Worm (Caenorhabditis elegans) whole organism, L2 larva: ENCODE measurements around the gene clc-18.

Experiments
- F13H6.1 ChIP-seq: sonication (generic microtip); optimal IDR thresholded peaks from 2 replicates; lab custom pipeline; 2016; ENCODE audit warnings: missing genetic modification characterization, missing compliant biosample characterization
- R02D3.7 ChIP-seq: fragments of 150-350 bp; optimal IDR thresholded peaks from 2 replicates; lab custom pipeline; 2014; ENCODE audit warnings: missing biosample characterization, missing genetic modification characterization
- Y55F3AM.14 ChIP-seq: fragments of 200-800 bp; sonication (Bioruptor generic); optimal IDR thresholded peaks from 2 replicates; lab custom pipeline; 2018; ENCODE audit warnings: mild to moderate bottlenecking, missing genetic modification characterization, missing compliant biosample characterization
- blmp-1 ChIP-seq: sonication (generic microtip); optimal IDR thresholded peaks from 2 replicates; lab custom pipeline; 2017; ENCODE audit warnings: missing genetic modification characterization, mild to moderate bottlenecking, missing compliant biosample characterization, antibody characterized with exemption, moderate library complexity; ENCODE audit not compliant: insufficient read depth
- ceh-16 ChIP-seq: fragments of 150-350 bp; optimal IDR thresholded peaks from 2 replicates; lab custom pipeline; 2014; ENCODE audit warnings: missing biosample characterization, missing genetic modification characterization
- ceh-82 ChIP-seq: fragments of 150-350 bp; optimal IDR thresholded peaks from 2 replicates; lab custom pipeline; 2014; ENCODE audit warnings: missing biosample characterization, missing genetic modification characterization
- crh-2 ChIP-seq: sonication (generic microtip); optimal IDR thresholded peaks from 2 replicates; lab custom pipeline; 2017; ENCODE audit warnings: missing biosample characterization, missing genetic modification characterization
- dmd-4 ChIP-seq: sonication (generic microtip); optimal IDR thresholded peaks from 2 replicates; lab custom pipeline; 2017; ENCODE audit warnings: missing biosample characterization, missing genetic modification characterization
- egl-27 ChIP-seq: sonication (generic microtip); optimal IDR thresholded peaks from 3 replicates; lab custom pipeline; 2017; ENCODE audit warnings: missing biosample characterization, missing genetic modification reagents, missing genetic modification characterization
- elt-1 ChIP-seq: fragments of 150-350 bp; optimal IDR thresholded peaks from 2 replicates; lab custom pipeline; 2014; ENCODE audit warnings: missing biosample characterization, missing genetic modification characterization
- gmeb-1 ChIP-seq: fragments of 150-350 bp; optimal IDR thresholded peaks from 2 replicates; lab custom pipeline; 2014; ENCODE audit warnings: missing biosample characterization, missing genetic modification characterization
- lin-11 ChIP-seq: fragments of 150-350 bp; sonication (generic microtip); optimal IDR thresholded peaks from 2 replicates; lab custom pipeline; 2014; ENCODE audit warnings: missing biosample characterization, missing genetic modification characterization, inconsistent platforms, mixed read lengths
- lin-13 ChIP-seq: fragments of 150-350 bp; optimal IDR thresholded peaks from 2 replicates; lab custom pipeline; 2014; ENCODE audit warnings: missing biosample characterization, missing genetic modification reagents, missing genetic modification characterization
- lin-39 ChIP-seq: fragments of 150-350 bp; optimal IDR thresholded peaks from 2 replicates; lab custom pipeline; 2014; ENCODE audit warnings: missing biosample characterization, missing genetic modification reagents, missing genetic modification characterization
- lsy-2 ChIP-seq, 2 experiments: fragments of 150-350 bp in 1 of 2; sonication (generic microtip) in 1 of 2; optimal IDR thresholded peaks; 2 replicates each; lab custom pipeline; 2014 to 2017; ENCODE audit warnings: missing biosample characterization in 2 of 2, missing genetic modification characterization in 2 of 2
- mab-5 ChIP-seq: fragments of 150-350 bp; optimal IDR thresholded peaks from 2 replicates; lab custom pipeline; 2014; ENCODE audit warnings: missing biosample characterization, missing genetic modification characterization
- mbf-1 ChIP-seq: sonication (generic microtip); optimal IDR thresholded peaks from 2 replicates; lab custom pipeline; 2017; ENCODE audit warnings: missing biosample characterization, missing genetic modification characterization
- mdl-1 ChIP-seq, 2 experiments: fragments of 150-350 bp in 1 of 2; sonication (generic microtip) in 1 of 2; optimal IDR thresholded peaks; 2 replicates each; lab custom pipeline; 2017; ENCODE audit warnings: missing biosample characterization in 2 of 2, missing genetic modification characterization in 2 of 2
- nhr-11 ChIP-seq: fragments of 150-350 bp; optimal IDR thresholded peaks from 2 replicates; lab custom pipeline; 2014; ENCODE audit warnings: missing biosample characterization, missing genetic modification characterization
- nhr-21 ChIP-seq: fragments of 150-350 bp; optimal IDR thresholded peaks from 2 replicates; lab custom pipeline; 2014; ENCODE audit warnings: missing biosample characterization, missing genetic modification characterization
- nhr-23 ChIP-seq: fragments of 150-350 bp; optimal IDR thresholded peaks from 2 replicates; lab custom pipeline; 2014; ENCODE audit warnings: missing biosample characterization, missing genetic modification reagents, missing genetic modification characterization
- nhr-237 ChIP-seq: fragments of 150-350 bp; optimal IDR thresholded peaks from 2 replicates; lab custom pipeline; 2014; ENCODE audit warnings: missing biosample characterization, missing genetic modification characterization
- nhr-77 ChIP-seq: fragments of 150-350 bp; optimal IDR thresholded peaks from 2 replicates; lab custom pipeline; 2014; ENCODE audit warnings: missing biosample characterization, missing genetic modification characterization
- peb-1 ChIP-seq: fragments of 150-350 bp; optimal IDR thresholded peaks from 2 replicates; lab custom pipeline; 2014; ENCODE audit warnings: missing biosample characterization, missing genetic modification characterization
- sem-4 ChIP-seq: fragments of 150-350 bp; optimal IDR thresholded peaks from 2 replicates; lab custom pipeline; 2014; ENCODE audit warnings: missing biosample characterization, missing genetic modification reagents, missing genetic modification characterization
- sma-3 ChIP-seq: sonication (generic microtip); optimal IDR thresholded peaks from 2 replicates; lab custom pipeline; 2016; ENCODE audit warnings: missing genetic modification reagents, missing genetic modification characterization, missing compliant biosample characterization
- sma-9 ChIP-seq, 2 experiments: fragments of 150-350 bp in 1 of 2; sonication (generic microtip) in 1 of 2; optimal IDR thresholded peaks; 2 replicates each; lab custom pipeline; 2014 to 2016; ENCODE audit warnings: missing genetic modification characterization in 2 of 2, mild to moderate bottlenecking in 1 of 2, missing biosample characterization in 1 of 2, missing compliant biosample characterization in 1 of 2, missing genetic modification reagents in 1 of 2, moderate library complexity in 1 of 2
- snpc-4 ChIP-seq: fragments of 150-350 bp; optimal IDR thresholded peaks from 2 replicates; lab custom pipeline; 2014; ENCODE audit warnings: missing biosample characterization, missing genetic modification characterization
- unc-39 ChIP-seq: fragments of 150-350 bp; optimal IDR thresholded peaks from 2 replicates; lab custom pipeline; 2014; ENCODE audit warnings: missing biosample characterization, missing genetic modification characterization
- unc-55 ChIP-seq: fragments of 150-350 bp; sonication (generic microtip); optimal IDR thresholded peaks from 3 replicates; lab custom pipeline; 2014; ENCODE audit warnings: missing biosample characterization, missing genetic modification reagents, missing genetic modification characterization
- unc-62 ChIP-seq: fragments of 150-350 bp; optimal IDR thresholded peaks from 2 replicates; lab custom pipeline; 2014; ENCODE audit warnings: missing biosample characterization, missing genetic modification reagents, missing genetic modification characterization
- zag-1 ChIP-seq: fragments of 150-350 bp; optimal IDR thresholded peaks from 2 replicates; lab custom pipeline; 2014; ENCODE audit warnings: missing biosample characterization, missing genetic modification characterization
- ztf-11 ChIP-seq: sonication (generic microtip); optimal IDR thresholded peaks from 2 replicates; lab custom pipeline; 2017; ENCODE audit warnings: missing biosample characterization, missing genetic modification characterization

The clc-18 gene

DNA sequence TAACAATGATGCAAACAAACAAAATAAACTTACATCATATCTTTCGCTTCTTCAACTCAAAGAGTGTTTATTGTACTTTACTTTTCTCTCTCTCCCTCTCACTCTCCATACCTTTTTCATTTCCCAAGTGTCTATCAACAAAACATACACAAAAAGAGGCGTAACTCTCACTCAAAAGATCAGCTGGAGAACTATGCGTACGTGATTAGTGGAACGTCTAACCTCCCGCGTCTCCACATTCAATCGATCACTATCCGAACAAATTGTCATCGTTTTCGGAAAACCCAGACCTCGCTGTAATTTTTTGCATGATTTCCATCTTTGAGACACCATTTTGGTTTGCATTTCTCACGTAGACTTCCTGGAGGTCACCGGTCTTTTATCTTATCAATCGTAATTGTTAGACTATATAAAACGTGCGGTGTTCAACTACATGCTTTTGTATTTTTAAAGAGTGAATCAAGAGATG, 21.7 kb upstream of the clc-18 start, which contains the start of gene nhr-57 (continued):
- TF ChIP-seq sma-9 (GFP tag; optimal IDR thresholded peaks at IDR 0.05; lab: Kevin White, UChicago) (peak; percentile 93), sma-9 (tag; optimal IDR thresholded peaks at IDR 0.05; lab: Kevin White, UChicago) (no peak), lin-11 (tag; lab: Kevin White, UChicago) (no peak), lsy-2 (tag; optimal IDR thresholded peaks at IDR 0.05; lab: Kevin White, UChicago) (no peak)

DNA sequence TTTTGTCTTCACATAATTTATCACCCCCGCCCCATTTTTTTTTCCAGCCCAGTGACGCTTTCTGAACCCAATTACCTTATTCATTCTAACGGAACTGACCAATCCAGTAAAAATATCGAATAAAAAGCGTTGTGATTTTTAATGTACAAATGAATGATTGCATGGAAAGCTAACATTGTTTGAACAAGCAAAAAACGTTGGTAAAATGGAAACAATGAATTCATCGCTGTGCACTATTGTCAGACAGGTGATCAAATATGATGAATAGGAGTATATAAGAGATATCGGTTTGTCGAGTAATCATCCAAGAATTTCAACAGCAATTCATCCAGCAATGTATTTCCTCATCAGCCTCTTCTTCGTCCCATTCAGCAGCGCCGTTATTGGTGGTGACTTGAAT, 19.8 kb upstream of the clc-18 start, which contains the start of gene phat-4:
phat-4 (plus strand) TSS at position 301 of the 400 bp plus-strand sequence.
- TF ChIP-seq lin-11 (tag; lab: Kevin White, UChicago): no peak
- no peak for TF ChIP-seq mab-5 (tag; lab: Kevin White, UChicago)

DNA sequence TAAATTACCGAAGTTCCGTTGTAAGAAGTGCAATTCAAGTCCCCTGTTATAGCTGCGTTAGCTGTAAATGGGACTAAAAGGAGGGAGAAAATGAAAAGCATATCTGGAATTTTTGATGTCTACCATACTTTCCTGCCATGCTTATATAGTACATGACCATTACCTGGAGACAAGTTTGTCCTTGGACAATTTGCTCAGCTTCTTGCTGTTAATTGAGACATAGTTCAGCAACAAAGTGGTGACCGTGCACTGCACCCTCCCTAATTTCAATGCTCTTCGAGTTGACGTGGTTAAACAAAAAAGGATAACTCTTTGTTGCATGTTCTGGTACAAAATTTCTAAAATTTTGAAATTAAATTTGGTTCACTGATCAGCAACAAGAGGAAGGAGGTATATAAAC, 17.7 kb upstream of the clc-18 start, which contains the start of gene T05B4.13:
T05B4.13 (minus strand) TSS at position 101 of the 400 bp plus-strand sequence.
- TF ChIP-seq mbf-1 (tag; lab: Kevin White, UChicago) (no peak), crh-2 (tag; lab: Kevin White, UChicago) (no peak), sem-4 (tag; lab: Kevin White, UChicago) (no peak), unc-39 (tag; lab: Kevin White, UChicago) (no peak)

DNA sequence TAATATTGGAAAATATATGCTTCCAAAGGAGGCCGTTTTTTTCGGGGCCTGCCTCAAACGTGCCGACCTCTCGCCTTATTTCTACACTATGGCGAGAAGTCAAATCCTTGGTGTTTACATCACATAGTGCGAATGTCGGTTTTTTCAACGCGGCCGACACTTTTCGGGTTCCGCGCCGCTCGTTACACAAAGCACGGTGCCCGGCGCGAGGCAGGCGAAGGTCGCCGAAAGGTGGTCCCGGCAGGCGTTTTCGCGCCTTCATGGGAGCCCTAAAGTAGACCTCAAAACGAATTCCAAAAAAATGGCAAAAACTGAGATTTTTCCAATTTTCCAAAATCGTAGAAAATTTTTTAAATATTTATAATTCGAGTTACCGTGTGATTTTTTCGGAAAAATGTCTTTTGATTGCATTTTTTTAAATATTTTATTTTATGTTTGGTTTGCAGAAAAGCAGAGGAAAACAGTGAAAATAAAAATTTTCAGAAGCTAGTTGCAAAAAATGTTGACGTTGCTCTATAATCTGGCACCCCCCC, 15.8 kb upstream of the clc-18 start, which contains the start of gene T05B4.12:
T05B4.12 (minus strand) TSS at position 483 of the 533 bp plus-strand sequence.
- TF ChIP-seq unc-55 (no peak), elt-1 (tag; lab: Kevin White, UChicago) (no peak), ceh-82 (tag; lab: Kevin White, UChicago) (no peak), unc-39 (tag; lab: Kevin White, UChicago) (no peak), R02D3.7 (no peak), zag-1 (tag; lab: Kevin White, UChicago) (no peak), nhr-21 (tag; lab: Kevin White, UChicago) (no peak), lsy-2 (tag; optimal IDR thresholded peaks at IDR 0.05; lab: Kevin White, UChicago) (no peak), ceh-16 (tag; lab: Kevin White, UChicago) (no peak), lin-13 (GFP tag; lab: Kevin White, UChicago) (no peak), Y55F3AM.14 (GFP tag; lab: Kevin White, UChicago) (no peak), peb-1 (tag; lab: Kevin White, UChicago) (no peak)

DNA sequence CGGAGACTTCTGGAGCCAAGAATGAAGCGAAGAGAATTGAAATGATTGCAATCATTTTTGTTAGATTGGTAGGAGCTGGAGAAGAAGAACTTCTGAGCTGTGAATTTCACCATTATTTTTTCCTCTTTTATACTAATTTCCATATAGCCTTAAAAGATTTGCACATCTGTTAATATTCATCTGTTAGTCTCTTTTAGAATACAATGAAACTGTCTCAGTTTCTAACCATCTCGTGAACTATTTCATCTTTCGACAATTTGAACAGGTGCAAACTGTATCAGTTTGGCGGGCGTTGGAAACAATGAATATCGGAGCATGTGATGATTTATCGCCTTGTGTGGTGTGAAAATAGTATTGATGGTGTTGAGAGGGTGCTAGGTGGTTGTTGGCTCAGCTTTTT, 12.6 kb upstream of the clc-18 start, which contains the start of gene phat-5:
phat-5 (minus strand) TSS at position 101 of the 400 bp plus-strand sequence.
- TF ChIP-seq mbf-1 (tag; lab: Kevin White, UChicago): no peak
- no peak for TF ChIP-seq zag-1 (tag; lab: Kevin White, UChicago)
- TF ChIP-seq unc-55: no peak
- no peak for TF ChIP-seq mdl-1 (tag; optimal IDR thresholded peaks at IDR 0.05; lab: Kevin White, UChicago)
- no peak for TF ChIP-seq Y55F3AM.14 (GFP tag; lab: Kevin White, UChicago)
- TF ChIP-seq R02D3.7: no peak
- TF ChIP-seq elt-1 (tag; lab: Kevin White, UChicago): no peak
- TF ChIP-seq lin-13 (GFP tag; lab: Kevin White, UChicago): no peak
- TF ChIP-seq sma-3 (GFP tag; lab: Kevin White, UChicago): no peak
- TF ChIP-seq peb-1 (tag; lab: Kevin White, UChicago): no peak
- TF ChIP-seq egl-27: no peak
- no peak for TF ChIP-seq snpc-4 (tag; lab: Kevin White, UChicago)
- no peak for TF ChIP-seq nhr-21 (tag; lab: Kevin White, UChicago)
- no peak for TF ChIP-seq nhr-77
- TF ChIP-seq, all 48 proteins: peak for 0

DNA sequence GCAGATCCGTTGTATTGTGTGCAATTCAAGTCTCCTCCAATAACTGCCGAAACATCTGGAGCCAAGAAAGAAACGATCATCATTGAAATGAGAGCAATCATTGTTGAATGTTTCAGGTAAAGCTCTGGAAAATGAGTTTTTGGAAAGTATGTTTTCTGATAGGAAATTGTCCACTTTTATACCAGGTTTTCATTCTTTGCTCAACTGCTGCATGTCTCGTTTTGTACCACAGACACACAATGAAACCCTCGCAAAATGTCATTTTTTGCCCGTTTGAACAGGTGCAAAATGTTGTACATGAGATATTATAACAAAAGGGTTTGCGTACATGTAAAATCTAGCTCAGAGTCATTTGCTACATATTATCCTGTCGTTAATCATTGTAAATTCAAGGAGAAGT, 10.9 kb upstream of the clc-18 start, which contains the start of gene T05B4.10:
T05B4.10 (minus strand) TSS at position 101 of the 400 bp plus-strand sequence.
- TF ChIP-seq gmeb-1 (tag; lab: Kevin White, UChicago): no peak
- no peak for TF ChIP-seq lin-39 (tag; lab: Kevin White, UChicago)
- no peak for TF ChIP-seq Y55F3AM.14 (GFP tag; lab: Kevin White, UChicago)
- no peak for TF ChIP-seq sma-3 (GFP tag; lab: Kevin White, UChicago)
- TF ChIP-seq blmp-1: no peak
- TF ChIP-seq unc-62 (GFP tag; lab: Kevin White, UChicago): no peak
- TF ChIP-seq elt-1 (tag; lab: Kevin White, UChicago): no peak
- TF ChIP-seq nhr-11 (tag; lab: Kevin White, UChicago): no peak
- no peak for TF ChIP-seq R02D3.7
- no peak for TF ChIP-seq nhr-237 (tag; lab: Kevin White, UChicago)
- TF ChIP-seq mab-5 (tag; lab: Kevin White, UChicago): no peak
- no peak for TF ChIP-seq unc-55
- no peak for TF ChIP-seq nhr-23 (tag; lab: Kevin White, UChicago)
- no peak for TF ChIP-seq ztf-11 (tag; lab: Kevin White, UChicago)
- no peak for TF ChIP-seq dmd-4 (tag; lab: Kevin White, UChicago)
- TF ChIP-seq F13H6.1 (tag; lab: Kevin White, UChicago): no peak
- TF ChIP-seq, all 48 proteins: peak for 0
